Fruit fly (Drosophila melanogaster) whole organism, wandering third instar larva: Measurements from ENCODE around the gene Chpf.

Source experiments
- Abd-B ChIP-seq: fragments of >200 bp; optimal IDR thresholded peaks from 2 replicates; lab custom pipeline; 2017; ENCODE audit warnings: missing biosample characterization, missing genetic modification characterization
- CG9705 ChIP-seq: fragments of 200-800 bp; sonication (Bioruptor generic); optimal IDR thresholded peaks from 2 replicates; lab custom pipeline; 2018; ENCODE audit warnings: missing biosample characterization, mild to moderate bottlenecking, missing genetic modification characterization
- CrebA ChIP-seq: fragments of 200-800 bp; sonication (Bioruptor generic); optimal IDR thresholded peaks from 2 replicates; lab custom pipeline; 2016; ENCODE audit warnings: missing biosample characterization, mild to moderate bottlenecking, missing genetic modification characterization, borderline replicate concordance
- Dfd ChIP-seq: fragments of >200 bp; optimal IDR thresholded peaks from 2 replicates; lab custom pipeline; 2017; ENCODE audit warnings: missing biosample characterization, missing genetic modification characterization
- Dif ChIP-seq: fragments of 200-275, 200-300 bp; sonication (Bioruptor generic); optimal IDR thresholded peaks from 2 replicates; lab custom pipeline; 2018; ENCODE audit warnings: missing biosample characterization, missing genetic modification characterization; ENCODE audit not compliant: partially characterized antibody
- GATAd ChIP-seq: sonication (Bioruptor generic); optimal IDR thresholded peaks from 2 replicates; lab custom pipeline; 2016; ENCODE audit warnings: missing biosample characterization, missing genetic modification characterization
- HLH106 ChIP-seq: fragments of 200-800 bp; optimal IDR thresholded peaks from 3 replicates; lab custom pipeline; 2019; ENCODE audit warnings: missing biosample characterization, mild to moderate bottlenecking, missing genetic modification characterization, moderate library complexity
- Hnf4 ChIP-seq: fragments of 200-800 bp; sonication (Bioruptor generic); optimal IDR thresholded peaks from 2 replicates; lab custom pipeline; 2016; ENCODE audit warnings: missing biosample characterization, mild to moderate bottlenecking, missing genetic modification characterization
- Hr78 ChIP-seq: fragments of >200 bp; optimal IDR thresholded peaks from 2 replicates; lab custom pipeline; 2017; ENCODE audit warnings: missing biosample characterization, missing genetic modification characterization
- Hr83 ChIP-seq: fragments of 200-300 bp; sonication (Bioruptor generic); optimal IDR thresholded peaks from 2 replicates; lab custom pipeline; 2016; ENCODE audit warnings: missing biosample characterization, mild to moderate bottlenecking, missing genetic modification characterization, moderate library complexity; ENCODE audit not compliant: poor library complexity, severe bottlenecking
- Jra ChIP-seq: sonication (Bioruptor generic); optimal IDR thresholded peaks from 2 replicates; lab custom pipeline; 2016; ENCODE audit warnings: missing biosample characterization, missing genetic modification characterization
- Myc ChIP-seq: fragments of >200 bp; optimal IDR thresholded peaks from 2 replicates; lab custom pipeline; 2017
- OdsH ChIP-seq: fragments of 200-800 bp; sonication (Bioruptor generic); optimal IDR thresholded peaks from 2 replicates; lab custom pipeline; 2016; ENCODE audit warnings: missing biosample characterization, mild to moderate bottlenecking, missing genetic modification characterization
- Rel ChIP-seq, 2 experiments: fragments of 200-800 bp; sonication (Bioruptor generic) in 1 of 2; optimal IDR thresholded peaks; 2 replicates in 1 of 2; 3 replicates in 1 of 2; lab custom pipeline; 2016 to 2019; ENCODE audit warnings: mild to moderate bottlenecking in 2 of 2, missing biosample characterization in 2 of 2, missing genetic modification characterization in 2 of 2, moderate library complexity in 1 of 2
- Sp1 ChIP-seq: fragments of 200-800 bp; sonication (Bioruptor generic); optimal IDR thresholded peaks from 3 replicates; lab custom pipeline; 2019; ENCODE audit warnings: missing biosample characterization, mild to moderate bottlenecking, missing genetic modification characterization, moderate library complexity
- Vsx2 ChIP-seq: fragments of 200-300, 225-300 bp; sonication (Bioruptor generic); optimal IDR thresholded peaks from 2 replicates; lab custom pipeline; 2018; ENCODE audit warnings: missing biosample characterization, missing genetic modification characterization; ENCODE audit not compliant: partially characterized antibody
- br ChIP-seq: fragments of 200-800 bp; sonication (Bioruptor generic); optimal IDR thresholded peaks from 2 replicates; lab custom pipeline; 2016; ENCODE audit warnings: missing biosample characterization, missing genetic modification characterization
- brk ChIP-seq: fragments of 200-800 bp; sonication (Bioruptor generic); optimal IDR thresholded peaks from 2 replicates; lab custom pipeline; 2016; ENCODE audit warnings: missing biosample characterization, mild to moderate bottlenecking, missing genetic modification characterization
- dmrt93B ChIP-seq: fragments of 200-800 bp; sonication (Bioruptor generic); optimal IDR thresholded peaks from 2 replicates; lab custom pipeline; 2018; ENCODE audit warnings: missing biosample characterization, mild to moderate bottlenecking, missing genetic modification characterization
- dsf ChIP-seq: sonication (Bioruptor generic); optimal IDR thresholded peaks from 2 replicates; lab custom pipeline; 2016; ENCODE audit warnings: missing biosample characterization, missing genetic modification characterization, borderline replicate concordance
- ey ChIP-seq: fragments of 200-800 bp; sonication (Bioruptor generic); optimal IDR thresholded peaks from 2 replicates; lab custom pipeline; 2016; ENCODE audit warnings: missing biosample characterization, missing genetic modification characterization
- foxo ChIP-seq, 2 experiments: fragments of 200-800 bp; sonication (Bioruptor generic); optimal IDR thresholded peaks; 2 replicates in 1 of 2; 3 replicates in 1 of 2; lab custom pipeline; 2016 to 2017; ENCODE audit warnings: missing biosample characterization in 2 of 2, missing genetic modification characterization in 2 of 2
- fru ChIP-seq: fragments of 200-800 bp; sonication (Bioruptor generic); optimal IDR thresholded peaks from 3 replicates; lab custom pipeline; 2016; ENCODE audit warnings: missing biosample characterization, mild to moderate bottlenecking, missing genetic modification characterization
- h ChIP-seq: fragments of 200-800 bp; sonication (Bioruptor generic); optimal IDR thresholded peaks from 3 replicates; lab custom pipeline; 2016; ENCODE audit warnings: missing biosample characterization, mild to moderate bottlenecking, missing genetic modification characterization
- jim ChIP-seq: fragments of 175-275, 200-325 bp; sonication (Bioruptor generic); optimal IDR thresholded peaks from 2 replicates; lab custom pipeline; 2016; ENCODE audit warnings: missing biosample characterization, mild to moderate bottlenecking, missing genetic modification characterization
- lola ChIP-seq: fragments of >200 bp; optimal IDR thresholded peaks from 2 replicates; lab custom pipeline; 2017; ENCODE audit warnings: missing biosample characterization, missing genetic modification characterization
- pan ChIP-seq: fragments of >200 bp; optimal IDR thresholded peaks from 2 replicates; lab custom pipeline; 2017
- psq ChIP-seq: fragments of 200-800 bp; sonication (Bioruptor generic); optimal IDR thresholded peaks from 3 replicates; lab custom pipeline; 2017; ENCODE audit warnings: missing biosample characterization, mild to moderate bottlenecking, missing genetic modification characterization, moderate library complexity
- rgr ChIP-seq: fragments of 200-800 bp; sonication (Bioruptor generic); optimal IDR thresholded peaks from 3 replicates; lab custom pipeline; 2016; ENCODE audit warnings: missing biosample characterization, mild to moderate bottlenecking, missing genetic modification characterization
- sage ChIP-seq: fragments of 200-800 bp; sonication (Bioruptor generic); optimal IDR thresholded peaks from 2 replicates; lab custom pipeline; 2016; ENCODE audit warnings: missing biosample characterization, mild to moderate bottlenecking, missing genetic modification characterization
- sv ChIP-seq: fragments of 200-800 bp; sonication (Bioruptor generic); optimal IDR thresholded peaks from 3 replicates; lab custom pipeline; 2016; ENCODE audit warnings: missing biosample characterization, missing genetic modification characterization
- tai ChIP-seq: sonication (Bioruptor generic); optimal IDR thresholded peaks from 2 replicates; lab custom pipeline; 2016; ENCODE audit warnings: missing biosample characterization, missing genetic modification characterization
- woc ChIP-seq: sonication (Bioruptor generic); optimal IDR thresholded peaks from 2 replicates; lab custom pipeline; 2016; ENCODE audit warnings: missing biosample characterization, mild to moderate bottlenecking, missing genetic modification characterization

Chpf gene

dm6 chrX:13112238-13112829 lies at the start of gene Chpf:
TSS of gene Chpf (minus strand) at chrX:13112462.
- no peak for TF ChIP-seq CrebA
- peak; percentile 18 for TF ChIP-seq Hr83
- no peak for TF ChIP-seq Sp1
- TF ChIP-seq ey (GFP tag; lab: Kevin White, UChicago), result peak; percentile 8
- no peak for TF ChIP-seq Hnf4 (GFP tag; lab: Kevin White, UChicago)
- peak; percentile 5 for TF ChIP-seq h (GFP tag; lab: Kevin White, UChicago)
- peak; percentile 74 for TF ChIP-seq psq
- peak; percentile 8 for TF ChIP-seq woc (GFP tag; lab: Kevin White, UChicago)
- peak; percentile 10 for TF ChIP-seq tai (GFP tag; lab: Kevin White, UChicago)

dm6 chrX:13159481-13159880 lies 47.2 kb upstream of the Chpf start, which contains the start of the genes Bap60 and CG12096:
TSS of gene Bap60 (minus strand) at chrX:13159508.
TSS of gene CG12096 (plus strand) at chrX:13159604.
- TF ChIP-seq Sp1 (peak; percentile 75), Abd-B (GFP tag; lab: Kevin White, UChicago) (no peak), sv (peak; percentile 20), Rel (GFP tag; optimal IDR thresholded peaks at IDR 0.05; lab: Kevin White, UChicago) (no peak), Rel (tag; optimal IDR thresholded peaks at IDR 0.05; lab: Kevin White, UChicago) (peak; percentile 40), Dfd (GFP tag; lab: Kevin White, UChicago) (no peak), rgr (GFP tag; lab: Kevin White, UChicago) (peak; percentile 80), tai (GFP tag; lab: Kevin White, UChicago) (no peak), woc (GFP tag; lab: Kevin White, UChicago) (no peak), Jra (GFP tag; lab: Kevin White, UChicago) (peak; percentile 79), foxo (GFP tag; optimal IDR thresholded peaks at IDR 0.05; lab: Kevin White, UChicago) (peak in 1 of 2 experiments; percentile 80), OdsH (GFP tag; lab: Kevin White, UChicago) (peak; percentile 62), Hr78 (GFP tag; lab: Kevin White, UChicago) (no peak), Myc (lab: Kevin White, UChicago) (peak; percentile 58), ey (GFP tag; lab: Kevin White, UChicago) (peak; percentile 80), psq (peak; percentile 60), h (GFP tag; lab: Kevin White, UChicago) (peak; percentile 79), br (GFP tag; lab: Kevin White, UChicago) (peak; percentile 81), HLH106 (tag; lab: Kevin White, UChicago) (peak; percentile 87), dmrt93B (GFP tag; lab: Kevin White, UChicago) (peak; percentile 72), Dif (GFP tag; lab: Kevin White, UChicago) (no peak), fru (peak; percentile 83), CG9705 (GFP tag; lab: Kevin White, UChicago) (peak; percentile 80), GATAd (peak; percentile 40)

- TF ChIP-seq dsf (GFP tag; lab: Kevin White, UChicago), result no peak
- TF ChIP-seq Myc (lab: Kevin White, UChicago), result peak; percentile 62
- no peak for TF ChIP-seq Hnf4 (GFP tag; lab: Kevin White, UChicago)
Observed at dm6 chrX:13154783-13155182, 42.5 kb upstream of the Chpf start, which contains the start of the genes CG4318 and CG4332. TSS of gene CG4318 (minus strand) at chrX:13154924. TSS of gene CG4332 (plus strand) at chrX:13155038.

- TF ChIP-seq foxo (GFP tag; optimal IDR thresholded peaks at IDR 0.05; lab: Kevin White, UChicago) (no peak), GATAd (no peak), CrebA (no peak), sage (GFP tag; lab: Kevin White, UChicago) (no peak), sv (no peak), Rel (GFP tag; optimal IDR thresholded peaks at IDR 0.05; lab: Kevin White, UChicago) (no peak), Rel (tag; optimal IDR thresholded peaks at IDR 0.05; lab: Kevin White, UChicago) (no peak), lola (no peak), HLH106 (tag; lab: Kevin White, UChicago) (no peak), Hr83 (no peak), br (GFP tag; lab: Kevin White, UChicago) (no peak), brk (GFP tag; lab: Kevin White, UChicago) (no peak), woc (GFP tag; lab: Kevin White, UChicago) (no peak)
Observed at dm6 chrX:13149083-13149482, 36.8 kb upstream of the Chpf start.

dm6 chrX:13145858-13146257 lies 33.6 kb upstream of the Chpf start:
- TF ChIP-seq Jra (GFP tag; lab: Kevin White, UChicago) (no peak), brk (GFP tag; lab: Kevin White, UChicago) (no peak), foxo (GFP tag; optimal IDR thresholded peaks at IDR 0.05; lab: Kevin White, UChicago) (no peak), CrebA (no peak), Myc (lab: Kevin White, UChicago) (no peak), woc (GFP tag; lab: Kevin White, UChicago) (no peak), jim (no peak), Sp1 (no peak), tai (GFP tag; lab: Kevin White, UChicago) (no peak), GATAd (no peak), Hr78 (GFP tag; lab: Kevin White, UChicago) (no peak), CG9705 (GFP tag; lab: Kevin White, UChicago) (no peak), rgr (GFP tag; lab: Kevin White, UChicago) (no peak), pan (lab: Kevin White, UChicago) (no peak), Vsx2 (GFP tag; lab: Kevin White, UChicago) (no peak), Dfd (GFP tag; lab: Kevin White, UChicago) (no peak)
